Fruit fly (Drosophila melanogaster) whole organism, prepupa: ENCODE results near the gene CG13314.

ENCODE experiments used
- CG11762 ChIP-seq: fragments of 200-800 bp; sonication (Bioruptor generic); optimal IDR thresholded peaks from 3 replicates; lab custom pipeline; 2016; ENCODE audit warnings: missing biosample characterization, missing genetic modification characterization; ENCODE audit not compliant: insufficient read depth
- OdsH ChIP-seq: fragments of 200-800 bp; sonication (Bioruptor generic); optimal IDR thresholded peaks from 3 replicates; lab custom pipeline; 2016; ENCODE audit warnings: missing biosample characterization, missing genetic modification characterization
- Sox102F ChIP-seq: fragments of 200-800 bp; sonication (Bioruptor generic); optimal IDR thresholded peaks from 2 replicates; lab custom pipeline; 2016; ENCODE audit warnings: missing biosample characterization, mild to moderate bottlenecking, missing genetic modification characterization
- eg ChIP-seq: fragments of 200-800 bp; sonication (Bioruptor generic); IDR thresholded peaks from 3 replicates; pipeline ENCODE4 v1.3.6; 2022; ENCODE audit warnings: missing biosample characterization, missing genetic modification characterization
- fd59A ChIP-seq: fragments of 200-800 bp; sonication (Bioruptor generic); optimal IDR thresholded peaks from 2 replicates; lab custom pipeline; 2017; ENCODE audit warnings: missing biosample characterization, mild to moderate bottlenecking, missing genetic modification characterization, missing genetic modification reagents
- svp ChIP-seq: fragments of 200-800 bp; sonication (Bioruptor generic); peaks from one replicate; lab custom pipeline; 2016; ENCODE audit warnings: missing biosample characterization, missing genetic modification characterization

DNA sequence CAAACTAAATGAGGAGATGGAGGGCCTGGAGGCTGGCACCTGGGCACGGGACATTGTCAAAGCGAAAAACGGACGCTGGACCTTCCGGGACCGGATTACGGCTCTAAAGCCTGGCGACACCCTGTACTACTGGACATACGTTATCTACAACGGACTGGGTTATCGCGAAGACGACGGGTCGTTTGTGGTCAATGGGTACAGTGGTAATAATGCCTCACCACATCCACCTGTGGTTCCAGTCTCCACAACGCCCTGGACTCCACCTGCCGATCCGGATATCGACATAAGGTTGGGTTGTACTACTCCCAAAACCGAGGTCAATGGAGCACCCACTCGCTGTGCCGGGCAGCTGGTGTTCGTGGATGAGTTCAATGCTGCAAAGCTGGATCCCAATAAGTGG is 26.4 kb upstream of the CG13314 start:
- no peak for TF ChIP-seq fd59A (GFP tag; lab: Kevin White, UChicago)
- TF ChIP-seq OdsH, result no peak
- no peak for TF ChIP-seq Sox102F (GFP tag; lab: Kevin White, UChicago)
- TF ChIP-seq eg, result no peak
- no peak for TF ChIP-seq CG11762 (GFP tag; lab: Kevin White, UChicago)
- TF ChIP-seq svp, result peak; percentile 92
